Fruit fly (Drosophila melanogaster) whole organism, adult: ENCODE measurements around the gene Or88a.

ENCODE experiments used
- CG11617 ChIP-seq: fragments of 200-800 bp; sonication (Bioruptor generic); optimal IDR thresholded peaks from 2 replicates; lab custom pipeline; 2017; ENCODE audit warnings: mild to moderate bottlenecking, missing biosample characterization, missing genetic modification reagents, missing genetic modification characterization
- CG14711 ChIP-seq: fragments of 200-800 bp; sonication (Bioruptor generic); optimal IDR thresholded peaks from 2 replicates; lab custom pipeline; 2018; ENCODE audit warnings: missing biosample characterization, mild to moderate bottlenecking, missing genetic modification characterization, moderate library complexity
- CG1620 ChIP-seq: fragments of 200-800 bp; sonication (Bioruptor generic); optimal IDR thresholded peaks from 2 replicates; lab custom pipeline; 2016; ENCODE audit warnings: missing biosample characterization, missing genetic modification characterization
- CG33017 ChIP-seq: fragments of 200-800 bp; sonication (Bioruptor generic); optimal IDR thresholded peaks from 2 replicates; lab custom pipeline; 2018; ENCODE audit warnings: missing biosample characterization, mild to moderate bottlenecking, missing genetic modification characterization, moderate library complexity
- CG5204 ChIP-seq: fragments of 200-800 bp; sonication (Bioruptor generic); optimal IDR thresholded peaks from 2 replicates; lab custom pipeline; 2016; ENCODE audit warnings: missing biosample characterization, missing genetic modification characterization
- CG7045 ChIP-seq: fragments of 200-800 bp; sonication (Bioruptor generic); optimal IDR thresholded peaks from 2 replicates; lab custom pipeline; 2017; ENCODE audit warnings: missing biosample characterization, mild to moderate bottlenecking, missing genetic modification characterization
- CG7101 ChIP-seq: fragments of 200-800 bp; sonication (Bioruptor generic); optimal IDR thresholded peaks from 2 replicates; lab custom pipeline; 2018; ENCODE audit warnings: missing biosample characterization, mild to moderate bottlenecking, missing genetic modification characterization, moderate library complexity
- Clk ChIP-seq: fragments of 200-800 bp; sonication (Bioruptor generic); optimal IDR thresholded peaks from 2 replicates; lab custom pipeline; 2017; ENCODE audit warnings: missing biosample characterization, missing genetic modification characterization
- Crg-1 ChIP-seq: fragments of 200-800 bp; sonication (Bioruptor generic); optimal IDR thresholded peaks from 2 replicates; lab custom pipeline; 2016; ENCODE audit warnings: missing biosample characterization, missing genetic modification characterization
- Hr96 ChIP-seq: fragments of 200-800 bp; sonication (Bioruptor generic); optimal IDR thresholded peaks from 2 replicates; lab custom pipeline; 2016; ENCODE audit warnings: missing biosample characterization, missing genetic modification characterization
- Mnt ChIP-seq: fragments of 200-800 bp; sonication (Bioruptor generic); optimal IDR thresholded peaks from 2 replicates; lab custom pipeline; 2016; ENCODE audit warnings: missing biosample characterization, mild to moderate bottlenecking, missing genetic modification characterization
- bab1 ChIP-seq: fragments of 200-800 bp; sonication (Bioruptor generic); optimal IDR thresholded peaks from 3 replicates; lab custom pipeline; 2019; ENCODE audit warnings: missing biosample characterization, mild to moderate bottlenecking, missing genetic modification characterization, moderate library complexity
- cic ChIP-seq: fragments of 200-800 bp; sonication (Bioruptor generic); optimal IDR thresholded peaks from 2 replicates; lab custom pipeline; 2017; ENCODE audit warnings: missing biosample characterization, mild to moderate bottlenecking, missing genetic modification characterization, moderate library complexity
- cnc ChIP-seq, 2 experiments: fragments of >200 bp; optimal IDR thresholded peaks; 2 replicates each; lab custom pipeline; 2017
- kay ChIP-seq: fragments of 200-800 bp; sonication (Bioruptor generic); peaks from one replicate; lab custom pipeline; 2016; ENCODE audit warnings: missing biosample characterization, missing genetic modification characterization, borderline replicate concordance
- ovo ChIP-seq: fragments of 200-800 bp; sonication (Bioruptor generic); optimal IDR thresholded peaks from 2 replicates; lab custom pipeline; 2016; ENCODE audit warnings: missing biosample characterization, missing genetic modification characterization
- pad ChIP-seq: fragments of 200-800 bp; sonication (Bioruptor generic); optimal IDR thresholded peaks from 3 replicates; lab custom pipeline; 2017; ENCODE audit warnings: missing biosample characterization, missing genetic modification characterization, mild to moderate bottlenecking, moderate library complexity, missing genetic modification reagents
- tj ChIP-seq: fragments of 200-800 bp; sonication (Bioruptor generic); optimal IDR thresholded peaks from 3 replicates; lab custom pipeline; 2017; ENCODE audit warnings: missing biosample characterization, mild to moderate bottlenecking, missing genetic modification characterization, moderate library complexity
- toe ChIP-seq: fragments of 200-800 bp; sonication (Bioruptor generic); optimal IDR thresholded peaks from 2 replicates; lab custom pipeline; 2016; ENCODE audit warnings: missing biosample characterization, missing genetic modification characterization

The Or88a gene

DNA sequence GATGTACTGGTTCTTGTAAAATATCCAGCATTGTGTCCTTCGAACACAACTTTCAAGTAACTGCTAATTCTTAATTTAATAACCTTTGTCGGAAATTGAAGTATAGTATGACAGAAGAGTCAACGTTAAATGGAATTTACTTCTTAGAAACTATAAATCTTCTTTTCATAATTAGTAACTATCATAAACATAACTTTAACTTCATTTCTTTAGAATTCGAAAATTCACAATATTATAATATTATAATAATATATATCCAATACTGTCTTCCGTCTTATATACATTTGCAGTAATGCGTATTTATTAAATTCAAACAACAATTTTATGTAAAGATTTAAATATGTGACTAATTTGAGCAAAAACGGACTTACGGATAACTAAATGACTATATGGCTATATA is 44.5 kb downstream of the Or88a start, which contains the start of gene Recs1:
Recs1 (minus strand) TSS at position 101 of the 400 bp plus-strand sequence.
- no peak for TF ChIP-seq Hr96 (GFP tag; lab: Kevin White, UChicago)

DNA sequence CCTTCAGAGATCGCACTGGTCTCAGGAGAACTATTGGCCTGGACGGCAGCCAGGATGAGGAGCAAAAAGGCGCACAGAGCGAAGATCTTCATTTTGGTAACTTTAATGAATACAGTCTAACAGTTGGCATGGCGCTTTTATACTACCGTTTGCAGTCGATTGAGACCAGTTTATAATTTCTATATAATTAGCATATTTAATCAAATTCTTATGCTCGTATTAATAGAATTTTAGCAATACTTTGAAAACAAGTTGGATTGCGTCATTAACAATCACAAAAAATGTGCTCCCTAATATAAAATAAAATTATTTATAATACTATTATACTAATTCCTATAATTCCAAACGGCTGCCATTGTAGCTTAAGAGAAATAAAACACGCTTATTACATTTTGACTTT is 45.1 kb downstream of the Or88a start, which contains the start of gene CG44215:
CG44215 (minus strand) TSS at position 101 of the 400 bp plus-strand sequence.
- TF ChIP-seq toe (GFP tag; lab: Kevin White, UChicago) (no peak), cnc (optimal IDR thresholded peaks at IDR 0.05; lab: Kevin White, UChicago) (no peak), CG11617 (GFP tag; lab: Kevin White, UChicago) (no peak), tj (no peak), CG1620 (GFP tag; lab: Kevin White, UChicago) (no peak), pad (no peak), Crg-1 (GFP tag; lab: Kevin White, UChicago) (no peak), kay (GFP tag; lab: Kevin White, UChicago) (no peak), CG33017 (tag; lab: Kevin White, UChicago) (no peak)

dm6 chr3R:14157331-14157730 is 48.1 kb downstream of the Or88a start, which contains the start of gene CG31533:
Gene CG31533, minus strand, starts transcription at chr3R:14157431.
- TF ChIP-seq CG1620 (GFP tag; lab: Kevin White, UChicago) (no peak), pad (no peak), kay (GFP tag; lab: Kevin White, UChicago) (no peak), Crg-1 (GFP tag; lab: Kevin White, UChicago) (no peak), CG7101 (tag; lab: Kevin White, UChicago) (no peak), ovo (GFP tag; lab: Kevin White, UChicago) (no peak), CG14711 (no peak), cic (no peak), CG5204 (no peak), Hr96 (GFP tag; lab: Kevin White, UChicago) (no peak), cnc (optimal IDR thresholded peaks at IDR 0.05; lab: Kevin White, UChicago) (no peak), CG33017 (tag; lab: Kevin White, UChicago) (no peak), Clk (GFP tag; lab: Kevin White, UChicago) (no peak), bab1 (no peak), tj (no peak)

DNA sequence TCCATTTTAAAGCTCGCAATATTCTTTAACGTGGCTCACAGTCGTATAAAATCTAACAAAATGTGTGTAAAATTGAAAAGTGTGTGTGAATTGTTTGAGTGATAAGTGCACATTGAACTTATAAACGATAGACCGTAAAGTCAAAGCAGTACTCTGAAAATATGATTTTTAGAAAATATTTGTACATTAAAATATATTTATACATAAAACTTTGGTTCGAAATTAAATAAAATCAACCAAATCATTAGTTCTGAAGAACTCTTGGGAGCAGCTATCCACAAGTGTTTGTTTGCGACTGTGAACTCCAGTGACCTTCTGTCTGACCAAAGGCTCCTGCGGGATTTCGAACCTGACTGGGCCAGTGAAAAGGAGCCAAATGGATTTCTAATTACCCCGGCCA is 50.9 kb downstream of the Or88a start, which contains the start of gene CG31327:
CG31327 (minus strand) TSS at position 101 of the 400 bp plus-strand sequence.
- TF ChIP-seq Mnt (GFP tag; lab: Kevin White, UChicago): no peak
- TF ChIP-seq CG1620 (GFP tag; lab: Kevin White, UChicago): no peak
- no peak for TF ChIP-seq CG14711
- TF ChIP-seq kay (GFP tag; lab: Kevin White, UChicago): no peak
- no peak for TF ChIP-seq cnc (optimal IDR thresholded peaks at IDR 0.05; lab: Kevin White, UChicago)
- TF ChIP-seq cic: no peak
- TF ChIP-seq pad: no peak
- TF ChIP-seq Hr96 (GFP tag; lab: Kevin White, UChicago): no peak
- no peak for TF ChIP-seq Crg-1 (GFP tag; lab: Kevin White, UChicago)
- TF ChIP-seq tj: no peak
- no peak for TF ChIP-seq CG7045 (GFP tag; lab: Kevin White, UChicago)
